Fruit fly (Drosophila melanogaster) whole organism, wandering third instar larva: ENCODE data around the gene Rsf1.

Experiments used
- Dfd ChIP-seq: fragments of >200 bp; optimal IDR thresholded peaks from 2 replicates; lab custom pipeline; 2017; ENCODE audit warnings: missing biosample characterization, missing genetic modification characterization
- Hnf4 ChIP-seq: fragments of 200-800 bp; sonication (Bioruptor generic); optimal IDR thresholded peaks from 2 replicates; lab custom pipeline; 2016; ENCODE audit warnings: missing biosample characterization, mild to moderate bottlenecking, missing genetic modification characterization
- Jra ChIP-seq: sonication (Bioruptor generic); optimal IDR thresholded peaks from 2 replicates; lab custom pipeline; 2016; ENCODE audit warnings: missing biosample characterization, missing genetic modification characterization
- N ChIP-seq: fragments of >200 bp; optimal IDR thresholded peaks from 2 replicates; lab custom pipeline; 2018; ENCODE audit warnings: missing biosample characterization, missing external identifiers, missing genetic modification characterization
- Rel ChIP-seq, 2 experiments: fragments of 200-800 bp; sonication (Bioruptor generic) in 1 of 2; optimal IDR thresholded peaks; 2 replicates in 1 of 2; 3 replicates in 1 of 2; lab custom pipeline; 2016 to 2019; ENCODE audit warnings: mild to moderate bottlenecking in 2 of 2, missing biosample characterization in 2 of 2, missing genetic modification characterization in 2 of 2, moderate library complexity in 1 of 2
- brk ChIP-seq: fragments of 200-800 bp; sonication (Bioruptor generic); optimal IDR thresholded peaks from 2 replicates; lab custom pipeline; 2016; ENCODE audit warnings: missing biosample characterization, mild to moderate bottlenecking, missing genetic modification characterization
- foxo ChIP-seq, 2 experiments: fragments of 200-800 bp; sonication (Bioruptor generic); optimal IDR thresholded peaks; 2 replicates in 1 of 2; 3 replicates in 1 of 2; lab custom pipeline; 2016 to 2017; ENCODE audit warnings: missing biosample characterization in 2 of 2, missing genetic modification characterization in 2 of 2
- lola ChIP-seq: fragments of >200 bp; optimal IDR thresholded peaks from 2 replicates; lab custom pipeline; 2017; ENCODE audit warnings: missing biosample characterization, missing genetic modification characterization
- psq ChIP-seq: fragments of 200-800 bp; sonication (Bioruptor generic); optimal IDR thresholded peaks from 3 replicates; lab custom pipeline; 2017; ENCODE audit warnings: missing biosample characterization, mild to moderate bottlenecking, missing genetic modification characterization, moderate library complexity
- rgr ChIP-seq: fragments of 200-800 bp; sonication (Bioruptor generic); optimal IDR thresholded peaks from 3 replicates; lab custom pipeline; 2016; ENCODE audit warnings: missing biosample characterization, mild to moderate bottlenecking, missing genetic modification characterization
- sage ChIP-seq: fragments of 200-800 bp; sonication (Bioruptor generic); optimal IDR thresholded peaks from 2 replicates; lab custom pipeline; 2016; ENCODE audit warnings: missing biosample characterization, mild to moderate bottlenecking, missing genetic modification characterization

- TF ChIP-seq psq (no peak), foxo (GFP tag; optimal IDR thresholded peaks at IDR 0.05; lab: Kevin White, UChicago) (no peak), Rel (GFP tag; optimal IDR thresholded peaks at IDR 0.05; lab: Kevin White, UChicago) (no peak), Rel (tag; optimal IDR thresholded peaks at IDR 0.05; lab: Kevin White, UChicago) (no peak), brk (GFP tag; lab: Kevin White, UChicago) (no peak), lola (GFP tag; lab: Kevin White, UChicago) (no peak), sage (GFP tag; lab: Kevin White, UChicago) (no peak), N (GFP tag; lab: Kevin White, UChicago) (peak; percentile 33), Dfd (GFP tag; lab: Kevin White, UChicago) (no peak), rgr (GFP tag; lab: Kevin White, UChicago) (no peak), Jra (GFP tag; lab: Kevin White, UChicago) (no peak), Hnf4 (no peak)
Measured at dm6 chr2L:10298306-10298705, 35.0 kb upstream of the Rsf1 start.
